Worm (Caenorhabditis elegans): ENCODE measurements around the gene paf-2.

DNA sequence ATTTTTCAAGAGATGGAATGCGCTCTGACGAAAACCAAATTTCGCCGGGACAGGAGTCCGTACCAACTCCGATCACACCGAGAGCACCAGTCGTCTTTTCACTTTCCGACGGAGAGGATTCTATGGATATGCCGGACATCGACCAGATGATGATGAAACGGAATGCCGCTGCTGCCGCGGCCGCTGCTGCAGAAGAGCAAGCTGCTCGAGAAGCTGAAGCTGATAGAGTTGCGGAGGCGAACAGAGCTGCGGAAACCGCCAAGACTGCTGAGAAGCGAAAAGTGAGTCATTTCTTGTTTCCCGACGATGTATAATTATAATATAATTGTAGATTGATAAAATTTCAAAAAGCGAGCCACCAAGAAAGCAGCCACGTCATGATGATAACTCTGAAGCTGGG is 42.2 kb downstream of the paf-2 start:
- no peak for TF ChIP-seq aly-2 (tag; optimal IDR thresholded peaks at IDR 0.05)
- TF ChIP-seq nhr-42 (GFP tag; IDR thresholded peaks at IDR 0.05), result no peak
- TF ChIP-seq lin-15B (tag; optimal IDR thresholded peaks at IDR 0.05), result no peak
- no peak for TF ChIP-seq nhr-76 (tag; optimal IDR thresholded peaks at IDR 0.05)
- TF ChIP-seq mxl-3 (GFP tag; optimal IDR thresholded peaks at IDR 0.05), result no peak
- TF ChIP-seq daf-19 (GFP tag; conservative IDR thresholded peaks at IDR 0.05), result no peak
- TF ChIP-seq nhr-111 (GFP tag; optimal IDR thresholded peaks at IDR 0.05), result no peak
- no peak for TF ChIP-seq daf-12 (tag; optimal IDR thresholded peaks at IDR 0.05)
- TF ChIP-seq zag-1 (tag; optimal IDR thresholded peaks at IDR 0.05), result no peak

Data from whole organism, L4 larva.